Worm (Caenorhabditis elegans) whole organism, late embryonic: ENCODE data around the gene cdd-1.

Experiments used
- K02D7.2 ChIP-seq: sonication (generic microtip); optimal IDR thresholded peaks from 2 replicates; lab custom pipeline; 2017; ENCODE audit warnings: mild to moderate bottlenecking, missing genetic modification characterization, missing compliant biosample characterization
- K09A11.1 ChIP-seq: sonication (generic microtip); optimal IDR thresholded peaks from 2 replicates; lab custom pipeline; 2017; ENCODE audit warnings: antibody characterized with exemption, mild to moderate bottlenecking, missing genetic modification characterization, missing compliant biosample characterization; ENCODE audit not compliant: insufficient read depth
- ama-1 ChIP-seq: fragments of 150-350 bp; optimal IDR thresholded peaks from 2 replicates; lab custom pipeline; 2014
- ceh-14 ChIP-seq: sonication (generic microtip); optimal IDR thresholded peaks from 2 replicates; lab custom pipeline; 2016; ENCODE audit warnings: missing genotype, missing genetic modification characterization, missing compliant biosample characterization
- elt-2 ChIP-seq: sonication (generic microtip); optimal IDR thresholded peaks from 2 replicates; lab custom pipeline; 2016; ENCODE audit warnings: missing genetic modification reagents, missing genetic modification characterization, missing compliant biosample characterization
- fkh-6 ChIP-seq: sonication (generic microtip); optimal IDR thresholded peaks from 2 replicates; lab custom pipeline; 2016; ENCODE audit warnings: missing genetic modification characterization, missing compliant biosample characterization
- gmeb-2 ChIP-seq: sonication (generic microtip); optimal IDR thresholded peaks from 2 replicates; lab custom pipeline; 2016; ENCODE audit warnings: missing genetic modification characterization, inconsistent platforms, missing compliant biosample characterization
- odd-2 ChIP-seq: sonication (generic microtip); optimal IDR thresholded peaks from 2 replicates; lab custom pipeline; 2017; ENCODE audit warnings: antibody characterized with exemption, mild to moderate bottlenecking, missing genetic modification characterization, missing compliant biosample characterization
- pat-9 ChIP-seq: fragments of 200-800 bp; sonication (Bioruptor generic); optimal IDR thresholded peaks from 2 replicates; lab custom pipeline; 2018; ENCODE audit warnings: mild to moderate bottlenecking, missing genetic modification characterization, moderate library complexity, missing compliant biosample characterization
- pha-4 ChIP-seq: fragments of 150-350 bp; optimal IDR thresholded peaks from 2 replicates; lab custom pipeline; 2018; ENCODE audit warnings: missing biosample characterization, missing genetic modification reagents, missing genetic modification characterization
- unc-42 ChIP-seq: sonication (generic microtip); optimal IDR thresholded peaks from 2 replicates; lab custom pipeline; 2016; ENCODE audit warnings: missing genotype, missing genetic modification characterization, missing compliant biosample characterization
- unc-86 ChIP-seq: sonication (generic microtip); optimal IDR thresholded peaks from 2 replicates; lab custom pipeline; 2016; ENCODE audit warnings: missing genetic modification characterization, missing compliant biosample characterization

ce11 chrX:8200206-8200605 lies 10.7 kb downstream of the cdd-1 start:
- TF ChIP-seq ama-1 (no peak), gmeb-2 (no peak), unc-42 (no peak), K09A11.1 (no peak), pat-9 (tag; lab: Kevin White, UChicago) (no peak), unc-86 (no peak), K02D7.2 (tag; lab: Kevin White, UChicago) (no peak), odd-2 (tag; lab: Kevin White, UChicago) (no peak), elt-2 (tag; lab: Kevin White, UChicago) (no peak), pha-4 (tag; lab: Kevin White, UChicago) (no peak), fkh-6 (no peak), ceh-14 (tag; lab: Kevin White, UChicago) (no peak)
